Worm (Caenorhabditis elegans): ENCODE measurements around the gene npr-18.

ce11 chrX:9698359-9698758 lies 7.8 kb downstream of the npr-18 start, which contains the start of gene dyf-7:
- TF ChIP-seq dao-5 (tag; optimal IDR thresholded peaks at IDR 0.05) (no peak), W03F9.2 (tag; optimal IDR thresholded peaks at IDR 0.05) (no peak), him-1 (tag; optimal IDR thresholded peaks at IDR 0.05) (no peak)
